Fruit fly (Drosophila melanogaster) whole organism, wandering third instar larva: ENCODE measurements around the gene RpL7-like.

Experiments used
- Abd-B ChIP-seq: fragments of >200 bp; optimal IDR thresholded peaks from 2 replicates; lab custom pipeline; 2017; ENCODE audit warnings: missing biosample characterization, missing genetic modification characterization
- CG32264 ChIP-seq: fragments of 200-800 bp; sonication (Bioruptor generic); optimal IDR thresholded peaks from 2 replicates; lab custom pipeline; 2016; ENCODE audit warnings: missing biosample characterization, missing genetic modification characterization
- CG9705 ChIP-seq: fragments of 200-800 bp; sonication (Bioruptor generic); optimal IDR thresholded peaks from 2 replicates; lab custom pipeline; 2018; ENCODE audit warnings: missing biosample characterization, mild to moderate bottlenecking, missing genetic modification characterization
- CrebA ChIP-seq: fragments of 200-800 bp; sonication (Bioruptor generic); optimal IDR thresholded peaks from 2 replicates; lab custom pipeline; 2016; ENCODE audit warnings: missing biosample characterization, mild to moderate bottlenecking, missing genetic modification characterization, borderline replicate concordance
- Dfd ChIP-seq: fragments of >200 bp; optimal IDR thresholded peaks from 2 replicates; lab custom pipeline; 2017; ENCODE audit warnings: missing biosample characterization, missing genetic modification characterization
- Dif ChIP-seq: fragments of 200-275, 200-300 bp; sonication (Bioruptor generic); optimal IDR thresholded peaks from 2 replicates; lab custom pipeline; 2018; ENCODE audit warnings: missing biosample characterization, missing genetic modification characterization; ENCODE audit not compliant: partially characterized antibody
- GATAd ChIP-seq: sonication (Bioruptor generic); optimal IDR thresholded peaks from 2 replicates; lab custom pipeline; 2016; ENCODE audit warnings: missing biosample characterization, missing genetic modification characterization
- HLH106 ChIP-seq: fragments of 200-800 bp; optimal IDR thresholded peaks from 3 replicates; lab custom pipeline; 2019; ENCODE audit warnings: missing biosample characterization, mild to moderate bottlenecking, missing genetic modification characterization, moderate library complexity
- Hnf4 ChIP-seq: fragments of 200-800 bp; sonication (Bioruptor generic); optimal IDR thresholded peaks from 2 replicates; lab custom pipeline; 2016; ENCODE audit warnings: missing biosample characterization, mild to moderate bottlenecking, missing genetic modification characterization
- Hr78 ChIP-seq: fragments of >200 bp; optimal IDR thresholded peaks from 2 replicates; lab custom pipeline; 2017; ENCODE audit warnings: missing biosample characterization, missing genetic modification characterization
- Hr83 ChIP-seq: fragments of 200-300 bp; sonication (Bioruptor generic); optimal IDR thresholded peaks from 2 replicates; lab custom pipeline; 2016; ENCODE audit warnings: missing biosample characterization, mild to moderate bottlenecking, missing genetic modification characterization, moderate library complexity; ENCODE audit not compliant: poor library complexity, severe bottlenecking
- Jra ChIP-seq: sonication (Bioruptor generic); optimal IDR thresholded peaks from 2 replicates; lab custom pipeline; 2016; ENCODE audit warnings: missing biosample characterization, missing genetic modification characterization
- Mio ChIP-seq: sonication (Bioruptor generic); optimal IDR thresholded peaks from 2 replicates; lab custom pipeline; 2016; ENCODE audit warnings: missing biosample characterization, missing genetic modification characterization
- Myc ChIP-seq: fragments of >200 bp; optimal IDR thresholded peaks from 2 replicates; lab custom pipeline; 2017
- N ChIP-seq: fragments of >200 bp; optimal IDR thresholded peaks from 2 replicates; lab custom pipeline; 2018; ENCODE audit warnings: missing biosample characterization, missing external identifiers, missing genetic modification characterization
- OdsH ChIP-seq: fragments of 200-800 bp; sonication (Bioruptor generic); optimal IDR thresholded peaks from 2 replicates; lab custom pipeline; 2016; ENCODE audit warnings: missing biosample characterization, mild to moderate bottlenecking, missing genetic modification characterization
- Rel ChIP-seq, 2 experiments: fragments of 200-800 bp; sonication (Bioruptor generic) in 1 of 2; optimal IDR thresholded peaks; 2 replicates in 1 of 2; 3 replicates in 1 of 2; lab custom pipeline; 2016 to 2019; ENCODE audit warnings: mild to moderate bottlenecking in 2 of 2, missing biosample characterization in 2 of 2, missing genetic modification characterization in 2 of 2, moderate library complexity in 1 of 2
- Sp1 ChIP-seq: fragments of 200-800 bp; sonication (Bioruptor generic); optimal IDR thresholded peaks from 3 replicates; lab custom pipeline; 2019; ENCODE audit warnings: missing biosample characterization, mild to moderate bottlenecking, missing genetic modification characterization, moderate library complexity
- Vsx2 ChIP-seq: fragments of 200-300, 225-300 bp; sonication (Bioruptor generic); optimal IDR thresholded peaks from 2 replicates; lab custom pipeline; 2018; ENCODE audit warnings: missing biosample characterization, missing genetic modification characterization; ENCODE audit not compliant: partially characterized antibody
- br ChIP-seq: fragments of 200-800 bp; sonication (Bioruptor generic); optimal IDR thresholded peaks from 2 replicates; lab custom pipeline; 2016; ENCODE audit warnings: missing biosample characterization, missing genetic modification characterization
- brk ChIP-seq: fragments of 200-800 bp; sonication (Bioruptor generic); optimal IDR thresholded peaks from 2 replicates; lab custom pipeline; 2016; ENCODE audit warnings: missing biosample characterization, mild to moderate bottlenecking, missing genetic modification characterization
- dl ChIP-seq, 2 experiments: fragments of 175-275, 200-275 bp in 1 of 2; fragments of 200-275 bp in 1 of 2; sonication (Bioruptor generic); optimal IDR thresholded peaks; lab custom pipeline; 2018; ENCODE audit warnings: mild to moderate bottlenecking in 2 of 2, missing biosample characterization in 2 of 2, missing genetic modification characterization in 2 of 2, moderate library complexity in 2 of 2; ENCODE audit not compliant: partially characterized antibody in 2 of 2, insufficient read depth in 1 of 2
- dmrt93B ChIP-seq: fragments of 200-800 bp; sonication (Bioruptor generic); optimal IDR thresholded peaks from 2 replicates; lab custom pipeline; 2018; ENCODE audit warnings: missing biosample characterization, mild to moderate bottlenecking, missing genetic modification characterization
- dsf ChIP-seq: sonication (Bioruptor generic); optimal IDR thresholded peaks from 2 replicates; lab custom pipeline; 2016; ENCODE audit warnings: missing biosample characterization, missing genetic modification characterization, borderline replicate concordance
- ey ChIP-seq: fragments of 200-800 bp; sonication (Bioruptor generic); optimal IDR thresholded peaks from 2 replicates; lab custom pipeline; 2016; ENCODE audit warnings: missing biosample characterization, missing genetic modification characterization
- foxo ChIP-seq, 2 experiments: fragments of 200-800 bp; sonication (Bioruptor generic); optimal IDR thresholded peaks; 2 replicates in 1 of 2; 3 replicates in 1 of 2; lab custom pipeline; 2016 to 2017; ENCODE audit warnings: missing biosample characterization in 2 of 2, missing genetic modification characterization in 2 of 2
- fru ChIP-seq: fragments of 200-800 bp; sonication (Bioruptor generic); optimal IDR thresholded peaks from 3 replicates; lab custom pipeline; 2016; ENCODE audit warnings: missing biosample characterization, mild to moderate bottlenecking, missing genetic modification characterization
- h ChIP-seq: fragments of 200-800 bp; sonication (Bioruptor generic); optimal IDR thresholded peaks from 3 replicates; lab custom pipeline; 2016; ENCODE audit warnings: missing biosample characterization, mild to moderate bottlenecking, missing genetic modification characterization
- jim ChIP-seq: fragments of 175-275, 200-325 bp; sonication (Bioruptor generic); optimal IDR thresholded peaks from 2 replicates; lab custom pipeline; 2016; ENCODE audit warnings: missing biosample characterization, mild to moderate bottlenecking, missing genetic modification characterization
- pan ChIP-seq: fragments of >200 bp; optimal IDR thresholded peaks from 2 replicates; lab custom pipeline; 2017
- psq ChIP-seq: fragments of 200-800 bp; sonication (Bioruptor generic); optimal IDR thresholded peaks from 3 replicates; lab custom pipeline; 2017; ENCODE audit warnings: missing biosample characterization, mild to moderate bottlenecking, missing genetic modification characterization, moderate library complexity
- rgr ChIP-seq: fragments of 200-800 bp; sonication (Bioruptor generic); optimal IDR thresholded peaks from 3 replicates; lab custom pipeline; 2016; ENCODE audit warnings: missing biosample characterization, mild to moderate bottlenecking, missing genetic modification characterization
- sage ChIP-seq: fragments of 200-800 bp; sonication (Bioruptor generic); optimal IDR thresholded peaks from 2 replicates; lab custom pipeline; 2016; ENCODE audit warnings: missing biosample characterization, mild to moderate bottlenecking, missing genetic modification characterization
- tai ChIP-seq: sonication (Bioruptor generic); optimal IDR thresholded peaks from 2 replicates; lab custom pipeline; 2016; ENCODE audit warnings: missing biosample characterization, missing genetic modification characterization
- usp ChIP-seq: fragments of >200 bp; optimal IDR thresholded peaks from 2 replicates; lab custom pipeline; 2017; ENCODE audit warnings: missing biosample characterization, missing genetic modification characterization
- woc ChIP-seq: sonication (Bioruptor generic); optimal IDR thresholded peaks from 2 replicates; lab custom pipeline; 2016; ENCODE audit warnings: missing biosample characterization, mild to moderate bottlenecking, missing genetic modification characterization

The RpL7-like gene

dm6 chr2L:12085010-12085409 is 28.9 kb downstream of the RpL7-like start:
- TF ChIP-seq Dif (GFP tag; lab: Kevin White, UChicago) (no peak), tai (GFP tag; lab: Kevin White, UChicago) (no peak), Abd-B (GFP tag; lab: Kevin White, UChicago) (no peak), Rel (GFP tag; optimal IDR thresholded peaks at IDR 0.05; lab: Kevin White, UChicago) (no peak), Rel (tag; optimal IDR thresholded peaks at IDR 0.05; lab: Kevin White, UChicago) (no peak), woc (GFP tag; lab: Kevin White, UChicago) (no peak), psq (GFP tag; lab: Kevin White, UChicago) (no peak), jim (GFP tag; lab: Kevin White, UChicago) (no peak), ey (GFP tag; lab: Kevin White, UChicago) (no peak), dsf (GFP tag; lab: Kevin White, UChicago) (no peak), CG32264 (no peak), dl (GFP tag; optimal IDR thresholded peaks at IDR 0.05; lab: Kevin White, UChicago; ENCODE audit: insufficient read depth in 1 of 2, partially characterized antibody in 2 of 2) (no peak), Hr83 (no peak)

- no peak for TF ChIP-seq Hr83
- TF ChIP-seq, all 38 proteins: peak for 0
Measured at dm6 chr2L:12085619-12086171, 29.6 kb downstream of the RpL7-like start, which contains the start of gene prd. prd (minus strand) TSS chr2L:12085827.

- no peak for TF ChIP-seq Dfd (GFP tag; lab: Kevin White, UChicago)
- TF ChIP-seq GATAd: no peak
- no peak for TF ChIP-seq Hnf4 (GFP tag; lab: Kevin White, UChicago)
- no peak for TF ChIP-seq ey (GFP tag; lab: Kevin White, UChicago)
- TF ChIP-seq sage: no peak
- TF ChIP-seq fru (GFP tag; lab: Kevin White, UChicago): no peak
- TF ChIP-seq dmrt93B (GFP tag; lab: Kevin White, UChicago): no peak
- TF ChIP-seq Hr78: no peak
- no peak for TF ChIP-seq woc (GFP tag; lab: Kevin White, UChicago)
- TF ChIP-seq Rel (GFP tag; optimal IDR thresholded peaks at IDR 0.05; lab: Kevin White, UChicago): no peak
- no peak for TF ChIP-seq Rel (tag; optimal IDR thresholded peaks at IDR 0.05; lab: Kevin White, UChicago)
- TF ChIP-seq brk: no peak
- no peak for TF ChIP-seq h (GFP tag; lab: Kevin White, UChicago)
- TF ChIP-seq tai (GFP tag; lab: Kevin White, UChicago): no peak
- no peak for TF ChIP-seq pan
- TF ChIP-seq Myc (lab: Kevin White, UChicago): no peak
- no peak for TF ChIP-seq CG9705 (GFP tag; lab: Kevin White, UChicago)
- TF ChIP-seq Hr83: no peak
Measured at dm6 chr2L:12087442-12087841, 31.3 kb downstream of the RpL7-like start.

dm6 chr2L:12089145-12089544 is 33.0 kb downstream of the RpL7-like start:
- TF ChIP-seq foxo (GFP tag; optimal IDR thresholded peaks at IDR 0.05; lab: Kevin White, UChicago) (no peak), OdsH (no peak)
- TF ChIP-seq, all 38 proteins: peak for 0

- TF ChIP-seq woc (GFP tag; lab: Kevin White, UChicago): no peak
- TF ChIP-seq Sp1 (GFP tag; lab: Kevin White, UChicago): no peak
- no peak for TF ChIP-seq h (GFP tag; lab: Kevin White, UChicago)
- TF ChIP-seq CrebA (GFP tag; lab: Kevin White, UChicago): no peak
- no peak for TF ChIP-seq ey (GFP tag; lab: Kevin White, UChicago)
- TF ChIP-seq Rel (GFP tag; optimal IDR thresholded peaks at IDR 0.05; lab: Kevin White, UChicago): no peak
- no peak for TF ChIP-seq Rel (tag; optimal IDR thresholded peaks at IDR 0.05; lab: Kevin White, UChicago)
- no peak for TF ChIP-seq brk
- no peak for TF ChIP-seq Myc (lab: Kevin White, UChicago)
- TF ChIP-seq dl (GFP tag; optimal IDR thresholded peaks at IDR 0.05; lab: Kevin White, UChicago; ENCODE audit: insufficient read depth in 1 of 2, partially characterized antibody in 2 of 2): no peak
Measured at dm6 chr2L:12091522-12091921, 35.4 kb downstream of the RpL7-like start, which contains the start of gene Pex19. Pex19 (plus strand) TSS chr2L:12091822.

- TF ChIP-seq brk (no peak), Vsx2 (no peak), dl (GFP tag; optimal IDR thresholded peaks at IDR 0.05; lab: Kevin White, UChicago; ENCODE audit: insufficient read depth in 1 of 2, partially characterized antibody in 2 of 2) (no peak), rgr (GFP tag; lab: Kevin White, UChicago) (no peak), Jra (GFP tag; lab: Kevin White, UChicago) (no peak), Mio (GFP tag; lab: Kevin White, UChicago) (no peak), N (GFP tag; lab: Kevin White, UChicago) (no peak), Sp1 (GFP tag; lab: Kevin White, UChicago) (no peak), Dfd (GFP tag; lab: Kevin White, UChicago) (no peak), br (GFP tag; lab: Kevin White, UChicago) (no peak), CrebA (GFP tag; lab: Kevin White, UChicago) (no peak), h (GFP tag; lab: Kevin White, UChicago) (no peak), HLH106 (tag; lab: Kevin White, UChicago) (no peak), Hnf4 (GFP tag; lab: Kevin White, UChicago) (no peak), Myc (lab: Kevin White, UChicago) (no peak), Hr83 (no peak), foxo (GFP tag; optimal IDR thresholded peaks at IDR 0.05; lab: Kevin White, UChicago) (no peak), usp (GFP tag; lab: Kevin White, UChicago) (no peak), dsf (GFP tag; lab: Kevin White, UChicago) (no peak), tai (GFP tag; lab: Kevin White, UChicago) (no peak)
Measured at dm6 chr2L:12092041-12092440, 35.9 kb downstream of the RpL7-like start.
